Fruit fly (Drosophila melanogaster) whole organism, embryonic: ENCODE measurements around the gene Tgt.

Source experiments
- Atf-2 ChIP-seq: fragments of 200-800 bp; sonication (Bioruptor generic); optimal IDR thresholded peaks from 2 replicates; lab custom pipeline; 2016; ENCODE audit warnings: missing biosample characterization, missing genetic modification characterization
- Atf6 ChIP-seq: fragments of 200-800 bp; sonication (Bioruptor generic); IDR thresholded peaks from 2 replicates; pipeline ENCODE4 v1.3.6; 2022; ENCODE audit warnings: missing biosample characterization, missing genetic modification characterization
- B-H2 ChIP-seq: fragments of 200-800 bp; sonication (Bioruptor generic); optimal IDR thresholded peaks from 2 replicates; lab custom pipeline; 2018; ENCODE audit warnings: missing biosample characterization, mild to moderate bottlenecking, missing genetic modification characterization
- BEAF-32 ChIP-seq: fragments of 200-800 bp; sonication (Bioruptor generic); optimal IDR thresholded peaks from 3 replicates; lab custom pipeline; 2017; ENCODE audit warnings: missing biosample characterization, missing genetic modification characterization, mild to moderate bottlenecking, moderate library complexity, missing genetic modification reagents
- Bdp1 ChIP-seq: fragments of 200-800 bp; sonication (Bioruptor generic); optimal IDR thresholded peaks from 3 replicates; lab custom pipeline; 2016; ENCODE audit warnings: missing biosample characterization, missing genetic modification characterization
- Bgb ChIP-seq: fragments of 200-800 bp; sonication (Bioruptor generic); IDR thresholded peaks from 2 replicates; pipeline ENCODE4 v1.3.6; 2022; ENCODE audit warnings: missing biosample characterization, missing genetic modification characterization; ENCODE audit not compliant: partially characterized antibody
- CG10462 ChIP-seq: fragments of 200-800 bp; sonication (Bioruptor generic); optimal IDR thresholded peaks from 2 replicates; lab custom pipeline; 2016; ENCODE audit warnings: missing biosample characterization, missing genetic modification characterization
- CG10543 ChIP-seq: fragments of 200-800 bp; sonication (Bioruptor generic); optimal IDR thresholded peaks from 3 replicates; lab custom pipeline; 2017; ENCODE audit warnings: missing biosample characterization, mild to moderate bottlenecking, missing genetic modification characterization, moderate library complexity
- CG10654 ChIP-seq: fragments of 200-800 bp; sonication (Bioruptor generic); optimal IDR thresholded peaks from 2 replicates; lab custom pipeline; 2016; ENCODE audit warnings: missing biosample characterization, missing genetic modification characterization
- CG11696 ChIP-seq: fragments of 200-800 bp; sonication (Bioruptor generic); IDR thresholded peaks from 2 replicates; pipeline ENCODE4 v1.3.6; 2022; ENCODE audit warnings: missing biosample characterization, missing genetic modification characterization
- CG1233 ChIP-seq: fragments of 200-800 bp; sonication (Bioruptor generic); optimal IDR thresholded peaks from 4 replicates; lab custom pipeline; 2018; ENCODE audit warnings: missing biosample characterization, mild to moderate bottlenecking, missing genetic modification characterization
- CG14050 ChIP-seq: fragments of 200-800 bp; sonication (Bioruptor generic); IDR thresholded peaks from 3 replicates; pipeline ENCODE4 v1.3.6; 2022; ENCODE audit warnings: missing biosample characterization, missing genetic modification characterization
- CG15011 ChIP-seq: fragments of 200-800 bp; sonication (Bioruptor generic); optimal IDR thresholded peaks from 3 replicates; lab custom pipeline; 2018; ENCODE audit warnings: missing biosample characterization, mild to moderate bottlenecking, missing genetic modification characterization
- CG1529 ChIP-seq: fragments of 200-800 bp; sonication (Bioruptor generic); optimal IDR thresholded peaks from 3 replicates; lab custom pipeline; 2018; ENCODE audit warnings: missing biosample characterization, missing genetic modification characterization
- CG1603 ChIP-seq: fragments of 200-800 bp; sonication (Bioruptor generic); optimal IDR thresholded peaks from 2 replicates; lab custom pipeline; 2019; ENCODE audit warnings: missing biosample characterization, mild to moderate bottlenecking, missing genetic modification characterization, moderate library complexity
- CG18599 ChIP-seq: fragments of 200-800 bp; sonication (Bioruptor generic); optimal IDR thresholded peaks from 3 replicates; lab custom pipeline; 2017; ENCODE audit warnings: missing biosample characterization, missing genetic modification characterization, mild to moderate bottlenecking, moderate library complexity, missing genetic modification reagents
- CG2875 ChIP-seq: fragments of 200-800 bp; sonication (Bioruptor generic); optimal IDR thresholded peaks from 2 replicates; lab custom pipeline; 2017; ENCODE audit warnings: missing biosample characterization, mild to moderate bottlenecking, missing genetic modification characterization, missing genetic modification reagents
- CG2889 ChIP-seq: fragments of 200-800 bp; sonication (Bioruptor generic); IDR thresholded peaks from 3 replicates; pipeline ENCODE4 v1.3.6; 2022; ENCODE audit warnings: missing biosample characterization, missing genetic modification characterization
- CG33557 ChIP-seq: fragments of 200-800 bp; sonication (Bioruptor generic); optimal IDR thresholded peaks from 2 replicates; lab custom pipeline; 2019; ENCODE audit warnings: missing biosample characterization, mild to moderate bottlenecking, missing genetic modification characterization, moderate library complexity
- CG3995 ChIP-seq: fragments of 200-800 bp; sonication (Bioruptor generic); optimal IDR thresholded peaks from 3 replicates; lab custom pipeline; 2016; ENCODE audit warnings: missing biosample characterization, missing genetic modification characterization
- CG4404 ChIP-seq: fragments of 200-800 bp; sonication (Bioruptor generic); IDR thresholded peaks from 2 replicates; pipeline ENCODE4 v1.3.6; 2022; ENCODE audit warnings: missing biosample characterization, missing genetic modification characterization
- CG6175 ChIP-seq: fragments of 200-800 bp; sonication (Bioruptor generic); IDR thresholded peaks from 3 replicates; pipeline ENCODE4 v1.3.6; 2022; ENCODE audit warnings: missing biosample characterization, missing genetic modification characterization
- CG6765 ChIP-seq: fragments of 200-800 bp; sonication (Bioruptor generic); optimal IDR thresholded peaks from 3 replicates; lab custom pipeline; 2017; ENCODE audit warnings: missing biosample characterization, mild to moderate bottlenecking, missing genetic modification characterization
- CG8290 ChIP-seq, 3 experiments: fragments of 200-800 bp; sonication (Bioruptor generic); optimal IDR thresholded peaks; 2 replicates each; lab custom pipeline; 2016 to 2019; ENCODE audit warnings: missing biosample characterization in 3 of 3, missing genetic modification characterization in 3 of 3, mild to moderate bottlenecking in 2 of 3, moderate library complexity in 1 of 3
- Dll ChIP-seq: fragments of 200-800 bp; sonication (Bioruptor generic); IDR thresholded peaks from 4 replicates; pipeline ENCODE4 v1.3.6; 2022; ENCODE audit warnings: missing biosample characterization, missing genetic modification characterization; ENCODE audit not compliant: partially characterized antibody
- E2f2 ChIP-seq: fragments of 200-800 bp; sonication (Bioruptor generic); IDR thresholded peaks from 2 replicates; pipeline ENCODE4 v1.3.6; 2022; ENCODE audit warnings: missing biosample characterization, missing genetic modification characterization
- Gug ChIP-seq: fragments of 200-800 bp; sonication (Bioruptor generic); IDR thresholded peaks from 4 replicates; pipeline ENCODE4 v1.3.6; 2022; ENCODE audit warnings: missing biosample characterization, missing genetic modification characterization
- HmgZ ChIP-seq: fragments of 200-800 bp; sonication (Bioruptor generic); optimal IDR thresholded peaks from 2 replicates; lab custom pipeline; 2018; ENCODE audit warnings: missing biosample characterization, mild to moderate bottlenecking, missing genetic modification characterization
- Hr51 ChIP-seq, 2 experiments: fragments of 200-800 bp; sonication (Bioruptor generic); optimal IDR thresholded peaks; 2 replicates in 1 of 2; 3 replicates in 1 of 2; lab custom pipeline; 2016 to 2018; ENCODE audit warnings: missing biosample characterization in 2 of 2, missing genetic modification characterization in 2 of 2, mild to moderate bottlenecking in 1 of 2, moderate library complexity in 1 of 2
- Hsf ChIP-seq: fragments of 200-800 bp; sonication (Bioruptor generic); optimal IDR thresholded peaks from 3 replicates; lab custom pipeline; 2016; ENCODE audit warnings: missing biosample characterization, missing genetic modification characterization
- Jarid2 ChIP-seq: fragments of 200-800 bp; sonication (Bioruptor generic); optimal IDR thresholded peaks from 3 replicates; lab custom pipeline; 2017; ENCODE audit warnings: mild to moderate bottlenecking, missing biosample characterization, missing genetic modification reagents, missing genetic modification characterization
- Med ChIP-seq: fragments of 200-800 bp; sonication (Bioruptor generic); peaks from one replicate; lab custom pipeline; 2016; ENCODE audit warnings: missing biosample characterization, missing genetic modification characterization, mild to moderate bottlenecking, inconsistent platforms, moderate library complexity
- Meics ChIP-seq: fragments of 200-800 bp; sonication (Bioruptor generic); optimal IDR thresholded peaks from 2 replicates; lab custom pipeline; 2017; ENCODE audit warnings: missing biosample characterization, mild to moderate bottlenecking, missing genetic modification characterization
- Nf-YC ChIP-seq: fragments of 200-800 bp; optimal IDR thresholded peaks from 3 replicates; lab custom pipeline; 2019; ENCODE audit warnings: missing biosample characterization, mild to moderate bottlenecking, missing genetic modification characterization, moderate library complexity
- Sin3A ChIP-seq: fragments of >200 bp; optimal IDR thresholded peaks from 2 replicates; lab custom pipeline; 2018
- Sox100B ChIP-seq: fragments of 200-800 bp; sonication (Bioruptor generic); optimal IDR thresholded peaks from 3 replicates; lab custom pipeline; 2018; ENCODE audit warnings: missing biosample characterization, mild to moderate bottlenecking, missing genetic modification characterization
- Xrp1 ChIP-seq: fragments of 200-800 bp; sonication (Bioruptor generic); IDR thresholded peaks from 2 replicates; pipeline ENCODE4 v1.3.6; 2022; ENCODE audit warnings: missing biosample characterization, missing genetic modification characterization
- ash1 ChIP-seq: fragments of 200-800 bp; sonication (Bioruptor generic); optimal IDR thresholded peaks from 2 replicates; lab custom pipeline; 2018; ENCODE audit warnings: missing biosample characterization, mild to moderate bottlenecking, missing genetic modification characterization
- bigmax ChIP-seq: fragments of 200-800 bp; sonication (Bioruptor generic); optimal IDR thresholded peaks from 2 replicates; lab custom pipeline; 2018; ENCODE audit warnings: missing biosample characterization, mild to moderate bottlenecking, missing genetic modification characterization
- btn ChIP-seq: fragments of 200-800 bp; sonication (Bioruptor generic); optimal IDR thresholded peaks from 2 replicates; lab custom pipeline; 2016; ENCODE audit warnings: missing biosample characterization, missing genetic modification characterization
- chm ChIP-seq: fragments of 200-800 bp; sonication (Bioruptor generic); IDR thresholded peaks from 2 replicates; pipeline ENCODE4 v1.3.6; 2022; ENCODE audit warnings: missing biosample characterization, missing genetic modification characterization
- crol ChIP-seq: fragments of 200-800 bp; sonication (Bioruptor generic); IDR thresholded peaks from 2 replicates; pipeline ENCODE4 v1.3.6; 2022; ENCODE audit warnings: missing biosample characterization, missing genetic modification characterization
- fd102C ChIP-seq: fragments of 200-800 bp; sonication (Bioruptor generic); optimal IDR thresholded peaks from 2 replicates; lab custom pipeline; 2018; ENCODE audit warnings: missing biosample characterization, mild to moderate bottlenecking, missing genetic modification characterization, moderate library complexity
- gcm2 ChIP-seq: fragments of 200-800 bp; sonication (Bioruptor generic); optimal IDR thresholded peaks from 2 replicates; lab custom pipeline; 2016; ENCODE audit warnings: missing biosample characterization, missing genetic modification characterization
- mam ChIP-seq: fragments of 200-800 bp; sonication (Bioruptor generic); optimal IDR thresholded peaks from 3 replicates; lab custom pipeline; 2016; ENCODE audit warnings: missing biosample characterization, missing genetic modification characterization
- org-1 ChIP-seq: fragments of 200-800 bp; sonication (Bioruptor generic); optimal IDR thresholded peaks from 2 replicates; lab custom pipeline; 2017; ENCODE audit warnings: missing biosample characterization, missing genetic modification characterization
- scrt ChIP-seq: fragments of 200-800 bp; sonication (Bioruptor generic); optimal IDR thresholded peaks from 2 replicates; lab custom pipeline; 2018; ENCODE audit warnings: missing biosample characterization, mild to moderate bottlenecking, missing genetic modification characterization, moderate library complexity
- sens ChIP-seq: fragments of 200-800 bp; sonication (Bioruptor generic); peaks from one replicate; lab custom pipeline; 2016; ENCODE audit warnings: missing biosample characterization, missing genetic modification characterization
- unc-4 ChIP-seq: fragments of 200-800 bp; sonication (Bioruptor generic); IDR thresholded peaks from 2 replicates; pipeline ENCODE4 v1.3.6; 2022; ENCODE audit warnings: missing biosample characterization, missing genetic modification characterization; ENCODE audit not compliant: partially characterized antibody
- zf30C ChIP-seq: fragments of 200-800 bp; sonication (Bioruptor generic); optimal IDR thresholded peaks from 3 replicates; lab custom pipeline; 2018; ENCODE audit warnings: missing biosample characterization, mild to moderate bottlenecking, missing genetic modification characterization

The Tgt gene

DNA sequence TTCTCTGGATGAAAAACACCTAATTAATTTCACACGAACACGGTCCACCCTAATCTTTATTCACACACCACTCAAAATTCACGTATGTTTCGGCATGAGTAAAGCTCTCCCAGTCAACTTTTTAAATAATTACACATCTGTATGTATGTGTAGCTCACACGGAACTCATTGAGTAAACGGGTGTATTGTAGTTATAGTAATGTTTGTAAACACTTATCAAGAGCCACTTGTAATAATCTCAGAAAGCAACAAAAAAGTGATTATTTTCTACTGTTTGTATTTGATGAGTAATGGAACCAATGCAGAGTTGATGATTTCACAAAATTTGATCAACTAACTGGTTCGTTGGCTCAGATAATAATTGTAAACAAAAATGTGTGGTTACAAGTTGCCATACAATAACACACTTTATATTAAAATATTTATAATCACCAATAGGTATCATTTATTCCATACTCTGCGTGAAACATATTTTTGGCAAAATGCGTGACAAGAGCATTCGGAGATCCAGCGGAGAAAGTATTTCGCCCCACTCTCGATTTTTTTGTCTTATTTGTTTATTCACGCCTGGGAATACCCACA lies 34.1 kb downstream of the Tgt start (continued):
- no peak for TF ChIP-seq Sox100B (GFP tag; lab: Kevin White, UChicago)
- no peak for TF ChIP-seq CG2875
- TF ChIP-seq btn, result no peak
- no peak for TF ChIP-seq CG4404
- no peak for TF ChIP-seq zf30C (GFP tag; lab: Kevin White, UChicago)
- TF ChIP-seq CG3995 (GFP tag; lab: Kevin White, UChicago), result no peak
- no peak for TF ChIP-seq CG18599 (GFP tag; lab: Kevin White, UChicago)
- no peak for TF ChIP-seq Atf-2 (GFP tag; lab: Kevin White, UChicago)
- no peak for TF ChIP-seq Dll (GFP tag; lab: Robert Waterston, UW)
- no peak for TF ChIP-seq CG11696 (GFP tag; lab: Robert Waterston, UW)
- peak; percentile 60 for TF ChIP-seq CG1603 (tag; lab: Kevin White, UChicago)
- TF ChIP-seq CG33557 (GFP tag; lab: Kevin White, UChicago), result no peak
- TF ChIP-seq unc-4 (GFP tag; lab: Robert Waterston, UW), result no peak
- TF ChIP-seq E2f2 (GFP tag; lab: Robert Waterston, UW), result peak; percentile 35; the same call in 1 of the 2 replicates
- TF ChIP-seq CG10654 (GFP tag; lab: Kevin White, UChicago), result no peak
- no peak for TF ChIP-seq B-H2 (GFP tag; lab: Kevin White, UChicago)
- TF ChIP-seq Atf6 (GFP tag; lab: Robert Waterston, UW), result peak; percentile 60; the same call in 1 of the 2 replicates
- no peak for TF ChIP-seq org-1 (GFP tag; lab: Kevin White, UChicago)
- 0 out of 3 replicates have a peak, but pooled peaks have one; percentile 10 for TF ChIP-seq CG14050 (GFP tag; lab: Robert Waterston, UW)
- no peak for TF ChIP-seq chm (GFP tag; lab: Robert Waterston, UW)
- TF ChIP-seq CG10462 (GFP tag; lab: Kevin White, UChicago), result no peak
- TF ChIP-seq mam (GFP tag; lab: Kevin White, UChicago), result no peak
- no peak for TF ChIP-seq CG15011 (GFP tag; lab: Kevin White, UChicago)
- TF ChIP-seq Sin3A (lab: Kevin White, UChicago), result no peak
- TF ChIP-seq Meics (GFP tag; lab: Kevin White, UChicago), result no peak
- TF ChIP-seq Hsf (GFP tag; lab: Kevin White, UChicago), result peak; percentile 33
- TF ChIP-seq HmgZ (tag; lab: Kevin White, UChicago), result no peak
- TF ChIP-seq Nf-YC (tag; lab: Kevin White, UChicago), result no peak
- no peak for TF ChIP-seq CG2889 (GFP tag; lab: Robert Waterston, UW)
- no peak for TF ChIP-seq BEAF-32
- TF ChIP-seq CG6765 (GFP tag; lab: Kevin White, UChicago), result no peak
- no peak for TF ChIP-seq CG6175 (GFP tag; lab: Robert Waterston, UW)
- TF ChIP-seq CG1529, result no peak
- no peak for TF ChIP-seq Jarid2 (GFP tag; lab: Kevin White, UChicago)
- TF ChIP-seq gcm2, result no peak
- no peak for TF ChIP-seq bigmax (GFP tag; lab: Kevin White, UChicago)
- TF ChIP-seq Bgb (GFP tag; lab: Robert Waterston, UW), result no peak
- TF ChIP-seq sens (GFP tag; lab: Kevin White, UChicago), result no peak
- no peak for TF ChIP-seq Bdp1 (GFP tag; lab: Kevin White, UChicago)
- TF ChIP-seq Xrp1 (GFP tag; lab: Robert Waterston, UW), result 0 out of 2 replicates have a peak, but pooled peaks have one; percentile 8
- TF ChIP-seq Med (GFP tag; lab: Kevin White, UChicago), result peak; percentile 44
- TF ChIP-seq Hr51 (GFP tag; optimal IDR thresholded peaks at IDR 0.05; lab: Kevin White, UChicago), result no peak
- no peak for TF ChIP-seq fd102C (GFP tag; lab: Kevin White, UChicago)
- TF ChIP-seq crol (GFP tag; lab: Robert Waterston, UW), result no peak
- TF ChIP-seq CG1233 (GFP tag; lab: Kevin White, UChicago), result no peak
- no peak for TF ChIP-seq scrt
- TF ChIP-seq CG8290 (GFP tag; optimal IDR thresholded peaks at IDR 0.05; lab: Kevin White, UChicago), result no peak
- no peak for TF ChIP-seq CG8290 (tag; optimal IDR thresholded peaks at IDR 0.05; lab: Kevin White, UChicago)
- TF ChIP-seq CG10543 (GFP tag; lab: Kevin White, UChicago), result no peak
- TF ChIP-seq Gug (GFP tag; lab: Robert Waterston, UW), result 0 out of 4 replicates have a peak, but pooled peaks have one; percentile 1
- no peak for TF ChIP-seq ash1
